Fruit fly (Drosophila melanogaster): Measurements from ENCODE around the gene Frq2.

The Frq2 gene

dm6 chrX:18185944-18186343, 8.5 kb downstream of the Frq2 start:
- no peak for TF ChIP-seq CTCF (optimal IDR thresholded peaks at IDR 0.05)
- TF ChIP-seq CG8478 (optimal IDR thresholded peaks at IDR 0.05) = no peak

- TF ChIP-seq CTCF (optimal IDR thresholded peaks at IDR 0.05) = no peak
- TF ChIP-seq CG8478 (optimal IDR thresholded peaks at IDR 0.05) = no peak
These were observed 20.2 kb downstream of the Frq2 start for dm6 chrX:18197642-18198041.

- no peak for TF ChIP-seq CG8478 (optimal IDR thresholded peaks at IDR 0.05)
- TF ChIP-seq CTCF (optimal IDR thresholded peaks at IDR 0.05) = no peak
These were observed 27.6 kb downstream of the Frq2 start, which contains the start of gene Hesr for dm6 chrX:18205044-18205443. Hesr (minus strand) TSS chrX:18205144.

- no peak for TF ChIP-seq CTCF (optimal IDR thresholded peaks at IDR 0.05)
- no peak for TF ChIP-seq CG8478 (optimal IDR thresholded peaks at IDR 0.05)
These were observed 30.1 kb downstream of the Frq2 start for dm6 chrX:18207533-18207932.

dm6 chrX:18208079-18208865, 30.9 kb downstream of the Frq2 start:
- TF ChIP-seq CTCF (optimal IDR thresholded peaks at IDR 0.05) (no peak), CG8478 (optimal IDR thresholded peaks at IDR 0.05) (no peak)

dm6 chrX:18208930-18209477, 31.6 kb downstream of the Frq2 start, which contains the start of gene Him:
Him (plus strand) TSS chrX:18209427.
- TF ChIP-seq CTCF (optimal IDR thresholded peaks at IDR 0.05) = no peak

- TF ChIP-seq CG8478 (optimal IDR thresholded peaks at IDR 0.05) = no peak
- no peak for TF ChIP-seq CTCF (optimal IDR thresholded peaks at IDR 0.05)
These were observed 48.6 kb downstream of the Frq2 start, which contains the start of gene CG33639 for dm6 chrX:18225976-18226375. CG33639 (minus strand) TSS chrX:18226076.

- TF ChIP-seq CTCF (optimal IDR thresholded peaks at IDR 0.05) = no peak
- no peak for TF ChIP-seq CG8478 (optimal IDR thresholded peaks at IDR 0.05)
These were observed 60.5 kb downstream of the Frq2 start for dm6 chrX:18237886-18238285.

dm6 chrX:18238449-18238848, 61.0 kb downstream of the Frq2 start:
- TF ChIP-seq CG8478 (optimal IDR thresholded peaks at IDR 0.05) (no peak), CTCF (optimal IDR thresholded peaks at IDR 0.05) (peak; percentile 55 to 75)

dm6 chrX:18239301-18239700, 61.9 kb downstream of the Frq2 start:
- TF ChIP-seq CG8478 (optimal IDR thresholded peaks at IDR 0.05) (no peak), CTCF (optimal IDR thresholded peaks at IDR 0.05) (peak; percentile 94 to 97)

dm6 chrX:18241267-18241666, 63.9 kb downstream of the Frq2 start:
- TF ChIP-seq CTCF (optimal IDR thresholded peaks at IDR 0.05) = peak; percentile 81 to 87
- TF ChIP-seq CG8478 (optimal IDR thresholded peaks at IDR 0.05) = no peak

dm6 chrX:18243184-18243375, 65.7 kb downstream of the Frq2 start, which contains the start of gene upd2:
upd2 (minus strand) TSS chrX:18243284.
- TF ChIP-seq CG8478 (optimal IDR thresholded peaks at IDR 0.05) = no peak
- TF ChIP-seq CTCF (optimal IDR thresholded peaks at IDR 0.05) = no peak

dm6 chrX:18243376-18244272, 66.2 kb downstream of the Frq2 start:
- TF ChIP-seq CG8478 (optimal IDR thresholded peaks at IDR 0.05) (no peak), CTCF (optimal IDR thresholded peaks at IDR 0.05) (no peak)

dm6 chrX:18245182-18245581, 67.8 kb downstream of the Frq2 start:
- TF ChIP-seq CTCF (optimal IDR thresholded peaks at IDR 0.05) (no peak), CG8478 (optimal IDR thresholded peaks at IDR 0.05) (no peak)

dm6 chrX:18246842-18247241, 69.4 kb downstream of the Frq2 start:
- TF ChIP-seq CG8478 (optimal IDR thresholded peaks at IDR 0.05) = no peak
- no peak for TF ChIP-seq CTCF (optimal IDR thresholded peaks at IDR 0.05)

- no peak for TF ChIP-seq CTCF (optimal IDR thresholded peaks at IDR 0.05)
- TF ChIP-seq CG8478 (optimal IDR thresholded peaks at IDR 0.05) = no peak
These were observed 70.9 kb downstream of the Frq2 start for dm6 chrX:18248267-18248666.
